Fruit fly (Drosophila melanogaster) whole organism, wandering third instar larva: ENCODE results near the gene CG3632.
A peak's percentile ranks its signal among the peaks of the same experiment; 100 is the strongest.

Experiments used
- Abd-B ChIP-seq: fragments of >200 bp; optimal IDR thresholded peaks from 2 replicates; lab custom pipeline; 2017; ENCODE audit warnings: missing biosample characterization, missing genetic modification characterization
- CG32264 ChIP-seq: fragments of 200-800 bp; sonication (Bioruptor generic); optimal IDR thresholded peaks from 2 replicates; lab custom pipeline; 2016; ENCODE audit warnings: missing biosample characterization, missing genetic modification characterization
- CG9705 ChIP-seq: fragments of 200-800 bp; sonication (Bioruptor generic); optimal IDR thresholded peaks from 2 replicates; lab custom pipeline; 2018; ENCODE audit warnings: missing biosample characterization, mild to moderate bottlenecking, missing genetic modification characterization
- CrebA ChIP-seq: fragments of 200-800 bp; sonication (Bioruptor generic); optimal IDR thresholded peaks from 2 replicates; lab custom pipeline; 2016; ENCODE audit warnings: missing biosample characterization, mild to moderate bottlenecking, missing genetic modification characterization, borderline replicate concordance
- Dfd ChIP-seq: fragments of >200 bp; optimal IDR thresholded peaks from 2 replicates; lab custom pipeline; 2017; ENCODE audit warnings: missing biosample characterization, missing genetic modification characterization
- Dif ChIP-seq: fragments of 200-275, 200-300 bp; sonication (Bioruptor generic); optimal IDR thresholded peaks from 2 replicates; lab custom pipeline; 2018; ENCODE audit warnings: missing biosample characterization, missing genetic modification characterization; ENCODE audit not compliant: partially characterized antibody
- GATAd ChIP-seq: sonication (Bioruptor generic); optimal IDR thresholded peaks from 2 replicates; lab custom pipeline; 2016; ENCODE audit warnings: missing biosample characterization, missing genetic modification characterization
- HLH106 ChIP-seq: fragments of 200-800 bp; optimal IDR thresholded peaks from 3 replicates; lab custom pipeline; 2019; ENCODE audit warnings: missing biosample characterization, mild to moderate bottlenecking, missing genetic modification characterization, moderate library complexity
- Hnf4 ChIP-seq: fragments of 200-800 bp; sonication (Bioruptor generic); optimal IDR thresholded peaks from 2 replicates; lab custom pipeline; 2016; ENCODE audit warnings: missing biosample characterization, mild to moderate bottlenecking, missing genetic modification characterization
- Hr78 ChIP-seq: fragments of >200 bp; optimal IDR thresholded peaks from 2 replicates; lab custom pipeline; 2017; ENCODE audit warnings: missing biosample characterization, missing genetic modification characterization
- Hr83 ChIP-seq: fragments of 200-300 bp; sonication (Bioruptor generic); optimal IDR thresholded peaks from 2 replicates; lab custom pipeline; 2016; ENCODE audit warnings: missing biosample characterization, mild to moderate bottlenecking, missing genetic modification characterization, moderate library complexity; ENCODE audit not compliant: poor library complexity, severe bottlenecking
- Jra ChIP-seq: sonication (Bioruptor generic); optimal IDR thresholded peaks from 2 replicates; lab custom pipeline; 2016; ENCODE audit warnings: missing biosample characterization, missing genetic modification characterization
- Mio ChIP-seq: sonication (Bioruptor generic); optimal IDR thresholded peaks from 2 replicates; lab custom pipeline; 2016; ENCODE audit warnings: missing biosample characterization, missing genetic modification characterization
- Myc ChIP-seq: fragments of >200 bp; optimal IDR thresholded peaks from 2 replicates; lab custom pipeline; 2017
- N ChIP-seq: fragments of >200 bp; optimal IDR thresholded peaks from 2 replicates; lab custom pipeline; 2018; ENCODE audit warnings: missing biosample characterization, missing external identifiers, missing genetic modification characterization
- OdsH ChIP-seq: fragments of 200-800 bp; sonication (Bioruptor generic); optimal IDR thresholded peaks from 2 replicates; lab custom pipeline; 2016; ENCODE audit warnings: missing biosample characterization, mild to moderate bottlenecking, missing genetic modification characterization
- Rel ChIP-seq, 2 experiments: fragments of 200-800 bp; sonication (Bioruptor generic) in 1 of 2; optimal IDR thresholded peaks; 2 replicates in 1 of 2; 3 replicates in 1 of 2; lab custom pipeline; 2016 to 2019; ENCODE audit warnings: mild to moderate bottlenecking in 2 of 2, missing biosample characterization in 2 of 2, missing genetic modification characterization in 2 of 2, moderate library complexity in 1 of 2
- Sp1 ChIP-seq: fragments of 200-800 bp; sonication (Bioruptor generic); optimal IDR thresholded peaks from 3 replicates; lab custom pipeline; 2019; ENCODE audit warnings: missing biosample characterization, mild to moderate bottlenecking, missing genetic modification characterization, moderate library complexity
- Vsx2 ChIP-seq: fragments of 200-300, 225-300 bp; sonication (Bioruptor generic); optimal IDR thresholded peaks from 2 replicates; lab custom pipeline; 2018; ENCODE audit warnings: missing biosample characterization, missing genetic modification characterization; ENCODE audit not compliant: partially characterized antibody
- br ChIP-seq: fragments of 200-800 bp; sonication (Bioruptor generic); optimal IDR thresholded peaks from 2 replicates; lab custom pipeline; 2016; ENCODE audit warnings: missing biosample characterization, missing genetic modification characterization
- brk ChIP-seq: fragments of 200-800 bp; sonication (Bioruptor generic); optimal IDR thresholded peaks from 2 replicates; lab custom pipeline; 2016; ENCODE audit warnings: missing biosample characterization, mild to moderate bottlenecking, missing genetic modification characterization
- dl ChIP-seq, 2 experiments: fragments of 175-275, 200-275 bp in 1 of 2; fragments of 200-275 bp in 1 of 2; sonication (Bioruptor generic); optimal IDR thresholded peaks; lab custom pipeline; 2018; ENCODE audit warnings: mild to moderate bottlenecking in 2 of 2, missing biosample characterization in 2 of 2, missing genetic modification characterization in 2 of 2, moderate library complexity in 2 of 2; ENCODE audit not compliant: partially characterized antibody in 2 of 2, insufficient read depth in 1 of 2
- dmrt93B ChIP-seq: fragments of 200-800 bp; sonication (Bioruptor generic); optimal IDR thresholded peaks from 2 replicates; lab custom pipeline; 2018; ENCODE audit warnings: missing biosample characterization, mild to moderate bottlenecking, missing genetic modification characterization
- dsf ChIP-seq: sonication (Bioruptor generic); optimal IDR thresholded peaks from 2 replicates; lab custom pipeline; 2016; ENCODE audit warnings: missing biosample characterization, missing genetic modification characterization, borderline replicate concordance
- ey ChIP-seq: fragments of 200-800 bp; sonication (Bioruptor generic); optimal IDR thresholded peaks from 2 replicates; lab custom pipeline; 2016; ENCODE audit warnings: missing biosample characterization, missing genetic modification characterization
- foxo ChIP-seq, 2 experiments: fragments of 200-800 bp; sonication (Bioruptor generic); optimal IDR thresholded peaks; 2 replicates in 1 of 2; 3 replicates in 1 of 2; lab custom pipeline; 2016 to 2017; ENCODE audit warnings: missing biosample characterization in 2 of 2, missing genetic modification characterization in 2 of 2
- fru ChIP-seq: fragments of 200-800 bp; sonication (Bioruptor generic); optimal IDR thresholded peaks from 3 replicates; lab custom pipeline; 2016; ENCODE audit warnings: missing biosample characterization, mild to moderate bottlenecking, missing genetic modification characterization
- h ChIP-seq: fragments of 200-800 bp; sonication (Bioruptor generic); optimal IDR thresholded peaks from 3 replicates; lab custom pipeline; 2016; ENCODE audit warnings: missing biosample characterization, mild to moderate bottlenecking, missing genetic modification characterization
- jim ChIP-seq: fragments of 175-275, 200-325 bp; sonication (Bioruptor generic); optimal IDR thresholded peaks from 2 replicates; lab custom pipeline; 2016; ENCODE audit warnings: missing biosample characterization, mild to moderate bottlenecking, missing genetic modification characterization
- lola ChIP-seq: fragments of >200 bp; optimal IDR thresholded peaks from 2 replicates; lab custom pipeline; 2017; ENCODE audit warnings: missing biosample characterization, missing genetic modification characterization
- pan ChIP-seq: fragments of >200 bp; optimal IDR thresholded peaks from 2 replicates; lab custom pipeline; 2017
- psq ChIP-seq: fragments of 200-800 bp; sonication (Bioruptor generic); optimal IDR thresholded peaks from 3 replicates; lab custom pipeline; 2017; ENCODE audit warnings: missing biosample characterization, mild to moderate bottlenecking, missing genetic modification characterization, moderate library complexity
- rgr ChIP-seq: fragments of 200-800 bp; sonication (Bioruptor generic); optimal IDR thresholded peaks from 3 replicates; lab custom pipeline; 2016; ENCODE audit warnings: missing biosample characterization, mild to moderate bottlenecking, missing genetic modification characterization
- sage ChIP-seq: fragments of 200-800 bp; sonication (Bioruptor generic); optimal IDR thresholded peaks from 2 replicates; lab custom pipeline; 2016; ENCODE audit warnings: missing biosample characterization, mild to moderate bottlenecking, missing genetic modification characterization
- sv ChIP-seq: fragments of 200-800 bp; sonication (Bioruptor generic); optimal IDR thresholded peaks from 3 replicates; lab custom pipeline; 2016; ENCODE audit warnings: missing biosample characterization, missing genetic modification characterization
- tai ChIP-seq: sonication (Bioruptor generic); optimal IDR thresholded peaks from 2 replicates; lab custom pipeline; 2016; ENCODE audit warnings: missing biosample characterization, missing genetic modification characterization
- usp ChIP-seq: fragments of >200 bp; optimal IDR thresholded peaks from 2 replicates; lab custom pipeline; 2017; ENCODE audit warnings: missing biosample characterization, missing genetic modification characterization
- woc ChIP-seq: sonication (Bioruptor generic); optimal IDR thresholded peaks from 2 replicates; lab custom pipeline; 2016; ENCODE audit warnings: missing biosample characterization, mild to moderate bottlenecking, missing genetic modification characterization

Gene CG3632

dm6 chrX:16334251-16334860, 37.9 kb downstream of the CG3632 start:
- no peak for TF ChIP-seq pan
- no peak for TF ChIP-seq dmrt93B (GFP tag; lab: Kevin White, UChicago)
- TF ChIP-seq CrebA (GFP tag; lab: Kevin White, UChicago) = peak; percentile 27
- peak; percentile 37 for TF ChIP-seq N (GFP tag; lab: Kevin White, UChicago)

DNA sequence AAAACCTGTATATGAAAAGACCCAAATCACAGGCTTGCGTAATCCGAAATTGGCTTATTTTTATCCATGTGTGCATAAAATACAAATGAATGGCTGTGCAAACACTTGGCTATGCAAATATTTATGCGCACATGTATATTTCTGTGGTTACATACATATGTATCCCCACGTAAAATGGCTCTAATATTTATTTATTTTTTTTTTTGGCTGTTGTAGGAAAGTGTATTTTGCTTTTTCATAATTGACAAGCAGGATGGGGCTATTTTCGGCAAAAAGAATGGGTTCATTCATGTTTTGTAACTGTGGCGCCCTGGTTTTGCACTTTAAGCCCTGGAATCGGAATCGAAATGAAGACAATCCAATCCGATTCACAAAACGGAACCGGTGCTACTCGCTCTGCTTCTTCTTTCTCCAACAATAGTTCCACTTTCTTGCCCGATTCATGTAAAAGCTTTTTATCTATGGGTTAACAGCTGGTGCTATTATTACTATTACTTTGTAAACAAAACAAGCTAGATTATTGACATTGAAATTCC, 38.7 kb downstream of the CG3632 start:
- TF ChIP-seq ey (GFP tag; lab: Kevin White, UChicago) (peak; percentile 72), sv (GFP tag; lab: Kevin White, UChicago) (peak; percentile 31), GATAd (GFP tag; lab: Kevin White, UChicago) (no peak), pan (no peak), br (peak; percentile 72), foxo (GFP tag; optimal IDR thresholded peaks at IDR 0.05; lab: Kevin White, UChicago) (peak in 1 of 2 experiments; percentile 85), sage (no peak), dmrt93B (GFP tag; lab: Kevin White, UChicago) (peak; percentile 33), lola (GFP tag; lab: Kevin White, UChicago) (no peak), Hr83 (GFP tag; lab: Kevin White, UChicago) (peak; percentile 69), Hnf4 (GFP tag; lab: Kevin White, UChicago) (peak; percentile 72), woc (GFP tag; lab: Kevin White, UChicago) (peak; percentile 30), fru (GFP tag; lab: Kevin White, UChicago) (peak; percentile 78), Hr78 (GFP tag; lab: Kevin White, UChicago) (no peak), brk (GFP tag; lab: Kevin White, UChicago) (no peak), Jra (GFP tag; lab: Kevin White, UChicago) (peak; percentile 25), CrebA (GFP tag; lab: Kevin White, UChicago) (no peak), h (GFP tag; lab: Kevin White, UChicago) (peak; percentile 78), OdsH (peak; percentile 68), Mio (GFP tag; lab: Kevin White, UChicago) (no peak), Dif (GFP tag; lab: Kevin White, UChicago) (no peak), HLH106 (tag; lab: Kevin White, UChicago) (peak; percentile 62), Abd-B (GFP tag; lab: Kevin White, UChicago) (no peak), CG9705 (GFP tag; lab: Kevin White, UChicago) (peak; percentile 12), Dfd (GFP tag; lab: Kevin White, UChicago) (no peak), psq (GFP tag; lab: Kevin White, UChicago) (peak; percentile 61), tai (GFP tag; lab: Kevin White, UChicago) (peak; percentile 2), rgr (GFP tag; lab: Kevin White, UChicago) (peak; percentile 82), Vsx2 (GFP tag; lab: Kevin White, UChicago) (no peak), dsf (GFP tag; lab: Kevin White, UChicago) (no peak), Myc (no peak), N (GFP tag; lab: Kevin White, UChicago) (no peak), dl (GFP tag; optimal IDR thresholded peaks at IDR 0.05; lab: Kevin White, UChicago; ENCODE audit: insufficient read depth in 1 of 2, partially characterized antibody in 2 of 2) (no peak), usp (GFP tag; lab: Kevin White, UChicago) (no peak), Rel (GFP tag; optimal IDR thresholded peaks at IDR 0.05; lab: Kevin White, UChicago) (no peak), Rel (tag; optimal IDR thresholded peaks at IDR 0.05; lab: Kevin White, UChicago) (no peak), CG32264 (GFP tag; lab: Kevin White, UChicago) (no peak), Sp1 (peak; percentile 64), jim (no peak)
